Worm (Caenorhabditis elegans) whole organism, mixed stage, embryonic: ENCODE measurements around the gene asp-2.

Experiments
- ces-1 ChIP-seq: fragments of 150-350 bp; optimal IDR thresholded peaks from 2 replicates; lab custom pipeline; 2014; ENCODE audit warnings: missing biosample characterization, missing genetic modification reagents, missing genetic modification characterization
- cnd-1 ChIP-seq: fragments of 200-800 bp; sonication (Bioruptor generic); optimal IDR thresholded peaks from 2 replicates; lab custom pipeline; 2018; ENCODE audit warnings: mild to moderate bottlenecking, missing genetic modification characterization, missing compliant biosample characterization
- drap-1 ChIP-seq: fragments of 200-800 bp; sonication (Bioruptor generic); optimal IDR thresholded peaks from 3 replicates; lab custom pipeline; 2018; ENCODE audit warnings: mild to moderate bottlenecking, missing genetic modification characterization, missing compliant biosample characterization
- lin-13 ChIP-seq: fragments of 150-350 bp; optimal IDR thresholded peaks from 2 replicates; lab custom pipeline; 2014; ENCODE audit warnings: missing biosample characterization, missing genetic modification characterization
- mep-1 ChIP-seq: fragments of 150-350 bp; optimal IDR thresholded peaks from 2 replicates; lab custom pipeline; 2017; ENCODE audit warnings: missing biosample characterization, missing genetic modification reagents, missing genetic modification characterization, inconsistent platforms
- nhr-28 ChIP-seq: fragments of 150-350 bp; optimal IDR thresholded peaks from 2 replicates; lab custom pipeline; 2014; ENCODE audit warnings: missing biosample characterization, missing genetic modification characterization
- nhr-76 ChIP-seq: sonication (generic microtip); optimal IDR thresholded peaks from 2 replicates; lab custom pipeline; 2017; ENCODE audit warnings: missing biosample characterization, missing genetic modification characterization
- pha-4 ChIP-seq: fragments of 150-350 bp; optimal IDR thresholded peaks from 2 replicates; lab custom pipeline; 2018; ENCODE audit warnings: missing biosample characterization, missing genetic modification reagents, missing genetic modification characterization
- sptf-1 ChIP-seq: sonication (generic microtip); optimal IDR thresholded peaks from 2 replicates; lab custom pipeline; 2017; ENCODE audit warnings: mild to moderate bottlenecking, missing genetic modification characterization, moderate library complexity, missing compliant biosample characterization
- unc-39 ChIP-seq: fragments of 150-350 bp; optimal IDR thresholded peaks from 2 replicates; lab custom pipeline; 2014; ENCODE audit warnings: missing biosample characterization, missing genetic modification characterization

- no peak for TF ChIP-seq pha-4 (tag; lab: Kevin White, UChicago)
- TF ChIP-seq mep-1 (tag; lab: Kevin White, UChicago): no peak
- no peak for TF ChIP-seq unc-39 (tag; lab: Kevin White, UChicago)
- TF ChIP-seq drap-1 (GFP tag; lab: Kevin White, UChicago): no peak
- TF ChIP-seq nhr-76: no peak
- no peak for TF ChIP-seq sptf-1 (tag; lab: Kevin White, UChicago)
- TF ChIP-seq lin-13 (tag; lab: Kevin White, UChicago): no peak
- TF ChIP-seq cnd-1 (tag; lab: Kevin White, UChicago): no peak
- TF ChIP-seq ces-1: peak; percentile 86
- no peak for TF ChIP-seq nhr-28
Measured at ce11 chrV:9157597-9157996, 45.3 kb upstream of the asp-2 start.
